Fruit fly (Drosophila melanogaster) whole organism, embryonic: ENCODE measurements around the gene HtrA2.

Source experiments
- Abd-B ChIP-seq: fragments of 200-800 bp; sonication (Bioruptor generic); optimal IDR thresholded peaks from 2 replicates; lab custom pipeline; 2018; ENCODE audit warnings: missing biosample characterization, mild to moderate bottlenecking, missing genetic modification characterization, moderate library complexity
- Atf-2 ChIP-seq: fragments of 200-800 bp; sonication (Bioruptor generic); optimal IDR thresholded peaks from 2 replicates; lab custom pipeline; 2016; ENCODE audit warnings: missing biosample characterization, missing genetic modification characterization
- Awh ChIP-seq: fragments of 200-800 bp; sonication (Bioruptor generic); IDR thresholded peaks from 2 replicates; pipeline ENCODE4, ENCODE4 v1.3.6; 2022; ENCODE audit warnings: missing biosample characterization, missing genetic modification characterization
- CG10147 ChIP-seq: fragments of 200-800 bp; sonication (Bioruptor generic); optimal IDR thresholded peaks from 2 replicates; lab custom pipeline; 2019; ENCODE audit warnings: missing biosample characterization, mild to moderate bottlenecking, missing genetic modification characterization, moderate library complexity
- CG11560 ChIP-seq: fragments of 200-800 bp; sonication (Bioruptor generic); IDR thresholded peaks from 3 replicates; pipeline ENCODE4 v1.3.6; 2022; ENCODE audit warnings: missing biosample characterization, missing genetic modification characterization
- CG12155 ChIP-seq: fragments of 200-800 bp; sonication (Bioruptor generic); optimal IDR thresholded peaks from 3 replicates; lab custom pipeline; 2016; ENCODE audit warnings: missing biosample characterization, missing genetic modification characterization
- CG1233 ChIP-seq: fragments of 200-800 bp; sonication (Bioruptor generic); optimal IDR thresholded peaks from 4 replicates; lab custom pipeline; 2018; ENCODE audit warnings: missing biosample characterization, mild to moderate bottlenecking, missing genetic modification characterization
- CG14965 ChIP-seq: fragments of 200-800 bp; sonication (Bioruptor generic); optimal IDR thresholded peaks from 2 replicates; lab custom pipeline; 2016; ENCODE audit warnings: missing biosample characterization, missing genetic modification characterization, borderline replicate concordance
- CG1603 ChIP-seq: fragments of 200-800 bp; sonication (Bioruptor generic); optimal IDR thresholded peaks from 2 replicates; lab custom pipeline; 2019; ENCODE audit warnings: missing biosample characterization, mild to moderate bottlenecking, missing genetic modification characterization, moderate library complexity
- CG1647 ChIP-seq: fragments of 200-800 bp; sonication (Bioruptor generic); optimal IDR thresholded peaks from 3 replicates; lab custom pipeline; 2016; ENCODE audit warnings: missing biosample characterization, missing genetic modification characterization
- CG18599 ChIP-seq: fragments of 200-800 bp; sonication (Bioruptor generic); optimal IDR thresholded peaks from 3 replicates; lab custom pipeline; 2017; ENCODE audit warnings: missing biosample characterization, missing genetic modification characterization, mild to moderate bottlenecking, moderate library complexity, missing genetic modification reagents
- CG3995 ChIP-seq: fragments of 200-800 bp; sonication (Bioruptor generic); optimal IDR thresholded peaks from 3 replicates; lab custom pipeline; 2016; ENCODE audit warnings: missing biosample characterization, missing genetic modification characterization
- CG6175 ChIP-seq: fragments of 200-800 bp; sonication (Bioruptor generic); IDR thresholded peaks from 3 replicates; pipeline ENCODE4 v1.3.6; 2022; ENCODE audit warnings: missing biosample characterization, missing genetic modification characterization
- CG6254 ChIP-seq: fragments of 200-800 bp; sonication (Bioruptor generic); optimal IDR thresholded peaks from 3 replicates; lab custom pipeline; 2017; ENCODE audit warnings: mild to moderate bottlenecking, missing biosample characterization, missing genetic modification reagents, missing genetic modification characterization
- CG6654 ChIP-seq: fragments of 200-800 bp; sonication (Bioruptor generic); optimal IDR thresholded peaks from 2 replicates; lab custom pipeline; 2017; ENCODE audit warnings: missing biosample characterization, mild to moderate bottlenecking, missing genetic modification characterization
- CG6683 ChIP-seq: fragments of 200-800 bp; sonication (Bioruptor generic); optimal IDR thresholded peaks from 2 replicates; lab custom pipeline; 2017; ENCODE audit warnings: missing biosample characterization, mild to moderate bottlenecking, missing genetic modification characterization, missing genetic modification reagents
- CG6791 ChIP-seq: fragments of 200-800 bp; sonication (Bioruptor generic); IDR thresholded peaks from 3 replicates; pipeline ENCODE4 v1.3.6; 2022; ENCODE audit warnings: missing biosample characterization, missing genetic modification characterization; ENCODE audit not compliant: partially characterized antibody
- CG6813 ChIP-seq: fragments of 200-800 bp; sonication (Bioruptor generic); optimal IDR thresholded peaks from 2 replicates; lab custom pipeline; 2017; ENCODE audit warnings: missing biosample characterization, missing genetic modification characterization, mild to moderate bottlenecking, moderate library complexity, missing genetic modification reagents
- CG6854 ChIP-seq: fragments of 200-800 bp; sonication (Bioruptor generic); optimal IDR thresholded peaks from 3 replicates; lab custom pipeline; 2017; ENCODE audit warnings: missing biosample characterization, mild to moderate bottlenecking, missing genetic modification characterization
- CG9609 ChIP-seq: fragments of 200-800 bp; sonication (Bioruptor generic); optimal IDR thresholded peaks from 3 replicates; lab custom pipeline; 2016; ENCODE audit warnings: missing biosample characterization, missing genetic modification characterization
- Chrac-16 ChIP-seq: fragments of 200-800 bp; sonication (Bioruptor generic); optimal IDR thresholded peaks from 3 replicates; lab custom pipeline; 2016; ENCODE audit warnings: missing biosample characterization, missing genetic modification characterization
- D19A ChIP-seq: fragments of 200-800 bp; optimal IDR thresholded peaks from 3 replicates; lab custom pipeline; 2019; ENCODE audit warnings: missing biosample characterization, mild to moderate bottlenecking, missing genetic modification characterization, moderate library complexity
- Dad ChIP-seq: fragments of 200-800 bp; sonication (Bioruptor generic); optimal IDR thresholded peaks from 3 replicates; lab custom pipeline; 2016; ENCODE audit warnings: missing biosample characterization, missing genetic modification characterization
- Ets65A ChIP-seq: fragments of 200-800 bp; sonication (Bioruptor generic); peaks from one replicate; lab custom pipeline; 2016; ENCODE audit warnings: missing biosample characterization, missing genetic modification characterization
- Hey ChIP-seq: fragments of 200-800 bp; sonication (Bioruptor generic); optimal IDR thresholded peaks from 3 replicates; lab custom pipeline; 2018; ENCODE audit warnings: missing biosample characterization, mild to moderate bottlenecking, missing genetic modification characterization
- Hsf ChIP-seq: fragments of 200-800 bp; sonication (Bioruptor generic); optimal IDR thresholded peaks from 3 replicates; lab custom pipeline; 2016; ENCODE audit warnings: missing biosample characterization, missing genetic modification characterization
- Sry-δ ChIP-seq: fragments of 200-800 bp; sonication (Bioruptor generic); optimal IDR thresholded peaks from 2 replicates; lab custom pipeline; 2016; ENCODE audit warnings: missing biosample characterization, missing genetic modification characterization
- Taf1 ChIP-seq: fragments of 200-800 bp; sonication (Bioruptor generic); IDR thresholded peaks from 2 replicates; pipeline ENCODE4 v1.3.6; 2022; ENCODE audit warnings: missing biosample characterization, missing genetic modification characterization
- ab ChIP-seq: fragments of 200-800 bp; sonication (Bioruptor generic); optimal IDR thresholded peaks from 2 replicates; lab custom pipeline; 2016; ENCODE audit warnings: missing biosample characterization, missing genetic modification characterization
- bab2 ChIP-seq: fragments of 200-800 bp; sonication (Bioruptor generic); optimal IDR thresholded peaks from 2 replicates; lab custom pipeline; 2016; ENCODE audit warnings: missing biosample characterization, missing genetic modification characterization
- cg ChIP-seq: fragments of 200-800 bp; sonication (Bioruptor generic); optimal IDR thresholded peaks from 3 replicates; lab custom pipeline; 2019; ENCODE audit warnings: missing biosample characterization, mild to moderate bottlenecking, missing genetic modification characterization, moderate library complexity
- crc ChIP-seq: fragments of 200-800 bp; sonication (Bioruptor generic); optimal IDR thresholded peaks from 2 replicates; lab custom pipeline; 2016; ENCODE audit warnings: missing biosample characterization, missing genetic modification characterization
- crp ChIP-seq, 2 experiments: fragments of 200-800 bp; sonication (Bioruptor generic); optimal IDR thresholded peaks; 2 replicates in 1 of 2; 3 replicates in 1 of 2; lab custom pipeline; 2017; ENCODE audit warnings: missing biosample characterization in 2 of 2, missing genetic modification characterization in 2 of 2, mild to moderate bottlenecking in 1 of 2, moderate library complexity in 1 of 2
- dysf ChIP-seq: fragments of 200-800 bp; sonication (Bioruptor generic); IDR thresholded peaks from 3 replicates; pipeline ENCODE4 v1.3.6; 2022; ENCODE audit warnings: missing biosample characterization, missing genetic modification characterization
- gce ChIP-seq: fragments of 200-800 bp; sonication (Bioruptor generic); IDR thresholded peaks from 3 replicates; pipeline ENCODE4 v1.3.6; 2022; ENCODE audit warnings: missing biosample characterization, missing genetic modification characterization
- gsb-n ChIP-seq: fragments of 200-800 bp; sonication (Bioruptor generic); optimal IDR thresholded peaks from 3 replicates; lab custom pipeline; 2018; ENCODE audit warnings: missing biosample characterization, mild to moderate bottlenecking, missing genetic modification characterization
- kah ChIP-seq: fragments of 200-800 bp; sonication (Bioruptor generic); optimal IDR thresholded peaks from 2 replicates; lab custom pipeline; 2018; ENCODE audit warnings: missing biosample characterization, mild to moderate bottlenecking, missing genetic modification characterization
- knrl ChIP-seq: fragments of 200-800 bp; sonication (Bioruptor generic); IDR thresholded peaks from 3 replicates; pipeline ENCODE4 v1.3.6; 2022; ENCODE audit warnings: missing biosample characterization, missing genetic modification characterization; ENCODE audit not compliant: partially characterized antibody
- nerfin-1 ChIP-seq: fragments of 200-800 bp; sonication (Bioruptor generic); optimal IDR thresholded peaks from 3 replicates; lab custom pipeline; 2019; ENCODE audit warnings: missing biosample characterization, mild to moderate bottlenecking, missing genetic modification characterization, moderate library complexity
- nerfin-2 ChIP-seq: fragments of 200-800 bp; sonication (Bioruptor generic); IDR thresholded peaks from 2 replicates; pipeline ENCODE4 v1.3.6; 2022; ENCODE audit warnings: missing biosample characterization, missing genetic modification characterization; ENCODE audit not compliant: partially characterized antibody
- pros ChIP-seq: fragments of 200-800 bp; sonication (Bioruptor generic); optimal IDR thresholded peaks from 3 replicates; lab custom pipeline; 2019; ENCODE audit warnings: missing biosample characterization, mild to moderate bottlenecking, missing genetic modification characterization, moderate library complexity
- sc ChIP-seq, 3 experiments: fragments of >200 bp in 2 of 3; fragments of 200-800 bp in 1 of 3; sonication (Bioruptor generic) in 1 of 3; optimal IDR thresholded peaks; 2 replicates in 2 of 3; 3 replicates in 1 of 3; lab custom pipeline; 2017; ENCODE audit warnings: mild to moderate bottlenecking in 1 of 3, missing biosample characterization in 1 of 3, missing genetic modification characterization in 1 of 3, missing genetic modification reagents in 1 of 3
- sd ChIP-seq: fragments of 200-800 bp; sonication (Bioruptor generic); optimal IDR thresholded peaks from 3 replicates; lab custom pipeline; 2018; ENCODE audit warnings: missing biosample characterization, mild to moderate bottlenecking, missing genetic modification characterization, moderate library complexity
- sima ChIP-seq: fragments of 200-800 bp; sonication (Bioruptor generic); optimal IDR thresholded peaks from 2 replicates; lab custom pipeline; 2016; ENCODE audit warnings: missing biosample characterization, missing genetic modification characterization
- sug ChIP-seq: fragments of 200-800 bp; optimal IDR thresholded peaks from 2 replicates; lab custom pipeline; 2019; ENCODE audit warnings: missing biosample characterization, mild to moderate bottlenecking, missing genetic modification characterization, moderate library complexity
- tll ChIP-seq, 2 experiments: fragments of 200-800 bp in 1 of 2; fragments of >200 bp in 1 of 2; sonication (Bioruptor generic) in 1 of 2; optimal IDR thresholded peaks; 2 replicates each; lab custom pipeline; 2017 to 2019; ENCODE audit warnings: missing biosample characterization in 2 of 2, missing genetic modification characterization in 2 of 2, mild to moderate bottlenecking in 1 of 2, moderate library complexity in 1 of 2
- tup ChIP-seq: fragments of 200-800 bp; sonication (Bioruptor generic); optimal IDR thresholded peaks from 2 replicates; lab custom pipeline; 2016; ENCODE audit warnings: missing biosample characterization, mild to moderate bottlenecking, missing genetic modification characterization, moderate library complexity
- wor ChIP-seq: fragments of 200-800 bp; sonication (Bioruptor generic); IDR thresholded peaks from 2 replicates; pipeline ENCODE4 v1.3.6; 2022; ENCODE audit warnings: missing biosample characterization, missing genetic modification characterization
- yki ChIP-seq: fragments of >200 bp; optimal IDR thresholded peaks from 3 replicates; lab custom pipeline; 2018

Gene HtrA2

dm6 chr3R:14478438-14479033, 33.0 kb downstream of the HtrA2 start (continued):
- TF ChIP-seq ab (GFP tag; lab: Kevin White, UChicago) (no peak), nerfin-1 (tag; lab: Kevin White, UChicago) (peak; percentile 73), Hsf (GFP tag; lab: Kevin White, UChicago) (peak; percentile 68), CG6654 (GFP tag; lab: Kevin White, UChicago) (peak; percentile 30), CG1647 (GFP tag; lab: Kevin White, UChicago) (no peak), CG6254 (GFP tag; lab: Kevin White, UChicago) (peak; percentile 74), gsb-n (peak; percentile 90), crc (GFP tag; lab: Kevin White, UChicago) (no peak), CG10147 (GFP tag; lab: Kevin White, UChicago) (peak; percentile 77), CG11560 (tag; lab: Robert Waterston, UW) (no peak; the same call in 2 of the 3 replicates), CG18599 (GFP tag; lab: Kevin White, UChicago) (peak; percentile 84), Awh (peak; percentile 65; the same call in 1 of the 2 replicates), sd (tag; lab: Kevin White, UChicago) (peak; percentile 73), Dad (GFP tag; lab: Kevin White, UChicago) (peak; percentile 21), CG1233 (GFP tag; lab: Kevin White, UChicago) (peak; percentile 65), knrl (GFP tag; lab: Robert Waterston, UW) (no peak), CG6175 (GFP tag; lab: Robert Waterston, UW) (0 out of 3 replicates have a peak, but pooled peaks have one; percentile 34), Abd-B (GFP tag; lab: Kevin White, UChicago) (peak; percentile 75), kah (GFP tag; lab: Kevin White, UChicago) (peak; percentile 31), sima (GFP tag; lab: Kevin White, UChicago) (no peak), dysf (GFP tag; lab: Robert Waterston, UW) (peak; percentile 84), sc (optimal IDR thresholded peaks at IDR 0.05; lab: Kevin White, UChicago) (no peak), sc (GFP tag; optimal IDR thresholded peaks at IDR 0.05; lab: Kevin White, UChicago) (peak; percentile 56), crp (GFP tag; optimal IDR thresholded peaks at IDR 0.05; lab: Kevin White, UChicago) (peak in 1 of 2 experiments; percentile 14), Ets65A (GFP tag; lab: Kevin White, UChicago) (peak; percentile 47), nerfin-2 (GFP tag; lab: Robert Waterston, UW) (no peak), Sry-δ (GFP tag; lab: Kevin White, UChicago) (peak; percentile 3), Taf1 (GFP tag; lab: Robert Waterston, UW) (no peak), CG3995 (GFP tag; lab: Kevin White, UChicago) (no peak), cg (no peak), Chrac-16 (peak; percentile 71), tup (no peak), CG1603 (tag; lab: Kevin White, UChicago) (no peak), CG14965 (no peak), CG9609 (GFP tag; lab: Kevin White, UChicago) (no peak), Atf-2 (GFP tag; lab: Kevin White, UChicago) (peak; percentile 28), CG6854 (peak; percentile 50), CG12155 (GFP tag; lab: Kevin White, UChicago) (peak; percentile 62), gce (GFP tag; lab: Robert Waterston, UW) (0 out of 3 replicates have a peak, but pooled peaks have one; percentile 49), bab2 (GFP tag; lab: Kevin White, UChicago) (no peak), Hey (tag; lab: Kevin White, UChicago) (no peak), CG6791 (GFP tag; lab: Robert Waterston, UW) (no peak), CG6813 (GFP tag; lab: Kevin White, UChicago) (peak; percentile 34), D19A (peak; percentile 88), yki (lab: Kevin White, UChicago) (no peak), sug (tag; lab: Kevin White, UChicago) (peak; percentile 66), tll (GFP tag; optimal IDR thresholded peaks at IDR 0.05; lab: Kevin White, UChicago) (no peak), wor (GFP tag; lab: Robert Waterston, UW) (no peak), pros (GFP tag; lab: Kevin White, UChicago) (no peak), CG6683 (GFP tag; lab: Kevin White, UChicago) (peak; percentile 64)
